Worm (Caenorhabditis elegans) whole organism, young adult: ENCODE measurements around the gene gpx-6.

Source experiments
- B0336.3 ChIP-seq: fragments of 200-800 bp; sonication (Bioruptor generic); IDR thresholded peaks from 2 replicates; pipeline ENCODE4 v1.3.6; 2022; ENCODE audit warnings: missing genetic modification characterization, missing compliant biosample characterization
- F55B11.4 ChIP-seq: sonication (generic microtip); optimal IDR thresholded peaks from 2 replicates; lab custom pipeline; 2016; ENCODE audit warnings: missing compliant biosample characterization, missing genetic modification characterization, borderline replicate concordance; ENCODE audit not compliant: insufficient read depth
- F57A8.1 ChIP-seq: fragments of 200-800 bp; sonication (Bioruptor generic); optimal IDR thresholded peaks from 2 replicates; lab custom pipeline; 2018; ENCODE audit warnings: mild to moderate bottlenecking, missing genetic modification characterization, moderate library complexity, missing compliant biosample characterization
- K12H6.12 ChIP-seq: fragments of 200-800 bp; sonication (Bioruptor generic); optimal IDR thresholded peaks from 2 replicates; lab custom pipeline; 2018; ENCODE audit warnings: mild to moderate bottlenecking, missing genetic modification characterization, missing compliant biosample characterization
- Y53G8AR.9 ChIP-seq: fragments of 200-800 bp; sonication (Bioruptor generic); conservative IDR thresholded peaks from 2 replicates; pipeline ENCODE4 v1.3.6; 2022; ENCODE audit warnings: missing genetic modification reagents, missing genetic modification characterization, missing compliant biosample characterization
- atf-7 ChIP-seq: sonication (generic microtip); optimal IDR thresholded peaks from 2 replicates; lab custom pipeline; 2017; ENCODE audit warnings: mild to moderate bottlenecking, missing genetic modification characterization, missing compliant biosample characterization
- athp-1 ChIP-seq: sonication (generic microtip); optimal IDR thresholded peaks from 2 replicates; lab custom pipeline; 2017; ENCODE audit warnings: mild to moderate bottlenecking, missing genetic modification characterization, missing compliant biosample characterization
- attf-3 ChIP-seq: fragments of 200-800 bp; sonication (Bioruptor generic); conservative IDR thresholded peaks from 2 replicates; pipeline ENCODE4 v1.3.6; 2022; ENCODE audit warnings: missing genetic modification reagents, missing genetic modification characterization, missing compliant biosample characterization
- attf-5 ChIP-seq: fragments of 200-800 bp; sonication (Bioruptor generic); optimal IDR thresholded peaks from 2 replicates; lab custom pipeline; 2018; ENCODE audit warnings: mild to moderate bottlenecking, missing genetic modification characterization, missing compliant biosample characterization
- attf-6 ChIP-seq: fragments of 200-800 bp; sonication (Bioruptor generic); IDR thresholded peaks from 2 replicates; pipeline ENCODE4 v1.3.6; 2022; ENCODE audit warnings: missing genetic modification reagents, missing genetic modification characterization, missing compliant biosample characterization
- bed-2 ChIP-seq: fragments of 200-800 bp; sonication (Bioruptor generic); IDR thresholded peaks from 2 replicates; pipeline ENCODE4 v1.3.6; 2022; ENCODE audit warnings: missing genetic modification reagents, missing genetic modification characterization, missing compliant biosample characterization
- ccch-3 ChIP-seq: fragments of 200-800 bp; sonication (Bioruptor generic); optimal IDR thresholded peaks from 2 replicates; lab custom pipeline; 2018; ENCODE audit warnings: mild to moderate bottlenecking, missing genetic modification characterization, missing compliant biosample characterization
- cebp-2 ChIP-seq: fragments of 200-800 bp; sonication (Bioruptor generic); IDR thresholded peaks from 2 replicates; pipeline ENCODE4 v1.3.6; 2022; ENCODE audit warnings: missing genetic modification characterization, missing compliant biosample characterization
- ceh-100 ChIP-seq: fragments of 200-800 bp; sonication (Bioruptor generic); IDR thresholded peaks from 2 replicates; pipeline ENCODE4 v1.3.6; 2022; ENCODE audit warnings: missing genetic modification reagents, missing genetic modification characterization, missing compliant biosample characterization
- ceh-79 ChIP-seq: sonication (generic microtip); optimal IDR thresholded peaks from 2 replicates; lab custom pipeline; 2017; ENCODE audit warnings: mild to moderate bottlenecking, missing genetic modification characterization, missing compliant biosample characterization
- ceh-91 ChIP-seq: fragments of 200-800 bp; sonication (Bioruptor generic); IDR thresholded peaks from 2 replicates; pipeline ENCODE4 v1.3.6; 2022; ENCODE audit warnings: missing genetic modification reagents, missing genetic modification characterization, missing compliant biosample characterization
- dox-1 ChIP-seq: fragments of 200-800 bp; sonication (Bioruptor generic); IDR thresholded peaks from 2 replicates; pipeline ENCODE4 v1.3.6; 2022; ENCODE audit warnings: missing genetic modification reagents, missing genetic modification characterization, missing compliant biosample characterization
- dpl-1 ChIP-seq: fragments of 150-350 bp; optimal IDR thresholded peaks from 2 replicates; lab custom pipeline; 2014; ENCODE audit warnings: missing biosample characterization, missing genetic modification reagents, missing genetic modification characterization
- efl-1 ChIP-seq: fragments of 150-350 bp; optimal IDR thresholded peaks from 2 replicates; lab custom pipeline; 2014; ENCODE audit warnings: missing biosample characterization, missing genetic modification reagents, missing genetic modification characterization
- gei-17 ChIP-seq: fragments of 200-800 bp; sonication (Bioruptor generic); optimal IDR thresholded peaks from 2 replicates; lab custom pipeline; 2018; ENCODE audit warnings: mild to moderate bottlenecking, missing genetic modification characterization, missing compliant biosample characterization
- him-1 ChIP-seq: sonication (generic microtip); optimal IDR thresholded peaks from 2 replicates; lab custom pipeline; 2016; ENCODE audit warnings: missing genotype, missing genetic modification reagents, missing genetic modification characterization, missing compliant biosample characterization
- hlh-26 ChIP-seq: fragments of 200-800 bp; sonication (Bioruptor generic); conservative IDR thresholded peaks from 2 replicates; pipeline ENCODE4 v1.3.6; 2022; ENCODE audit warnings: missing genetic modification reagents, missing genetic modification characterization, missing compliant biosample characterization
- hmg-1.2 ChIP-seq: fragments of 200-800 bp; sonication (Bioruptor generic); IDR thresholded peaks from 2 replicates; pipeline ENCODE4 v1.3.6; 2022; ENCODE audit warnings: missing genetic modification reagents, missing genetic modification characterization, missing compliant biosample characterization
- lag-1 ChIP-seq: fragments of 200-800 bp; sonication (Bioruptor generic); IDR thresholded peaks from 2 replicates; pipeline ENCODE4 v1.3.6; 2022; ENCODE audit warnings: missing genetic modification reagents, missing genetic modification characterization, missing compliant biosample characterization
- let-607 ChIP-seq, 2 experiments: fragments of 200-800 bp in 1 of 2; sonication (Bioruptor generic) in 1 of 2; sonication (generic microtip) in 1 of 2; optimal IDR thresholded peaks; 2 replicates each; lab custom pipeline; 2016 to 2018; ENCODE audit warnings: mild to moderate bottlenecking in 2 of 2, missing compliant biosample characterization in 2 of 2, missing genetic modification characterization in 2 of 2, moderate library complexity in 2 of 2, missing genotype in 1 of 2
- lin-35 ChIP-seq, 3 experiments: fragments of 150-350 bp in 2 of 3; sonication (generic microtip) in 1 of 3; optimal IDR thresholded peaks; 2 replicates each; lab custom pipeline; 2014 to 2018; ENCODE audit warnings: missing biosample characterization in 3 of 3, missing genetic modification characterization in 3 of 3, missing genetic modification reagents in 3 of 3
- lin-40 ChIP-seq: sonication (generic microtip); optimal IDR thresholded peaks from 2 replicates; lab custom pipeline; 2016; ENCODE audit warnings: missing genetic modification characterization, mild to moderate bottlenecking, missing compliant biosample characterization, missing genotype, missing genetic modification reagents
- lin-54 ChIP-seq: fragments of 200-800 bp; sonication (Bioruptor generic); optimal IDR thresholded peaks from 2 replicates; lab custom pipeline; 2018; ENCODE audit warnings: mild to moderate bottlenecking, missing genetic modification characterization, missing compliant biosample characterization
- lsy-27 ChIP-seq: sonication (generic microtip); optimal IDR thresholded peaks from 2 replicates; lab custom pipeline; 2017; ENCODE audit warnings: missing genetic modification characterization, mild to moderate bottlenecking, missing compliant biosample characterization, antibody characterized with exemption, missing genotype, borderline replicate concordance; ENCODE audit not compliant: insufficient read depth
- madf-10 ChIP-seq: sonication (generic microtip); optimal IDR thresholded peaks from 2 replicates; lab custom pipeline; 2016; ENCODE audit warnings: mild to moderate bottlenecking, missing genetic modification characterization, missing compliant biosample characterization
- mcd-1 ChIP-seq: fragments of 200-800 bp; sonication (Bioruptor generic); IDR thresholded peaks from 2 replicates; pipeline ENCODE4 v1.3.6; 2022; ENCODE audit warnings: missing genetic modification reagents, missing genetic modification characterization, missing compliant biosample characterization
- mel-28 ChIP-seq: sonication (generic microtip); optimal IDR thresholded peaks from 2 replicates; lab custom pipeline; 2016; ENCODE audit warnings: borderline replicate concordance, mild to moderate bottlenecking, missing genetic modification characterization, missing compliant biosample characterization
- nhr-80 ChIP-seq: sonication (generic microtip); optimal IDR thresholded peaks from 2 replicates; lab custom pipeline; 2016; ENCODE audit warnings: missing genetic modification characterization, missing compliant biosample characterization
- nhr-90 ChIP-seq: sonication (generic microtip); optimal IDR thresholded peaks from 2 replicates; lab custom pipeline; 2016; ENCODE audit warnings: missing genotype, mild to moderate bottlenecking, missing genetic modification characterization, missing compliant biosample characterization
- snpc-4 ChIP-seq, 5 experiments: fragments of 150-350 bp in 1 of 5; sonication (generic microtip) in 4 of 5; optimal IDR thresholded peaks; 2 replicates each; lab custom pipeline; 2014 to 2018; ENCODE audit warnings: missing genetic modification characterization in 5 of 5, missing biosample characterization in 3 of 5, antibody characterized with exemption in 2 of 5, mild to moderate bottlenecking in 2 of 5, missing compliant biosample characterization in 2 of 5, missing genotype in 2 of 5, moderate library complexity in 2 of 5, missing genetic modification reagents in 1 of 5
- tbp1 ChIP-seq: fragments of 200-800 bp; sonication (Bioruptor generic); optimal IDR thresholded peaks from 2 replicates; lab custom pipeline; 2018; ENCODE audit warnings: mild to moderate bottlenecking, missing genetic modification characterization, missing compliant biosample characterization
- tbx-9 ChIP-seq: sonication (generic microtip); optimal IDR thresholded peaks from 2 replicates; lab custom pipeline; 2016; ENCODE audit warnings: borderline replicate concordance, missing genetic modification characterization, inconsistent platforms, missing compliant biosample characterization
- zfh-2 ChIP-seq: fragments of 200-800 bp; sonication (Bioruptor generic); conservative IDR thresholded peaks from 2 replicates; pipeline ENCODE4 v1.3.6; 2022; ENCODE audit warnings: missing genetic modification reagents, missing genetic modification characterization, missing compliant biosample characterization
- ztf-18 ChIP-seq: sonication (generic microtip); optimal IDR thresholded peaks from 2 replicates; lab custom pipeline; 2016; ENCODE audit warnings: missing genotype, mild to moderate bottlenecking, missing genetic modification characterization, missing compliant biosample characterization

gpx-6 gene

DNA sequence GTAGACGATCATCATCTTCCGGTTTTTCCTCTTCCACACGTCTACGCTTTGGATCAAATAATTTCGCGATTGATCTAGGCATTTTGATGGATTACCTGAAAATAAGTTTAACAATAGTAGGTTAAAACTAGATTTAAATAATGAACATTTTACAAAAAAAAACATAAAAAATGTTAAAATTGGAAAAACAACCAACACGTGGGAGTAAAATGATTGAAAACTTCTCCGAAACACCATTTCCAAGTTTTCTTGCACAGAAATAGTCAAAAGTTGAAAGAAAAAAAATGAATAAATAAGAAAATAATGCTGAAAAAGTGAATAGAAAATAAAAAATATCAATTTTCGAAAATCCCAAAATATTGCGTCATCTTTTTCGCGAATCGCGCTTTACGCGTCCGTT is 10.3 kb upstream of the gpx-6 start, which contains the start of gene C07G1.7 (continued):
- TF ChIP-seq lsy-27 (tag; lab: Kevin White, UChicago) (no peak), lin-35 (GFP tag; optimal IDR thresholded peaks at IDR 0.05; lab: Kevin White, UChicago) (no peak), K12H6.12 (tag; lab: Kevin White, UChicago) (no peak)

DNA sequence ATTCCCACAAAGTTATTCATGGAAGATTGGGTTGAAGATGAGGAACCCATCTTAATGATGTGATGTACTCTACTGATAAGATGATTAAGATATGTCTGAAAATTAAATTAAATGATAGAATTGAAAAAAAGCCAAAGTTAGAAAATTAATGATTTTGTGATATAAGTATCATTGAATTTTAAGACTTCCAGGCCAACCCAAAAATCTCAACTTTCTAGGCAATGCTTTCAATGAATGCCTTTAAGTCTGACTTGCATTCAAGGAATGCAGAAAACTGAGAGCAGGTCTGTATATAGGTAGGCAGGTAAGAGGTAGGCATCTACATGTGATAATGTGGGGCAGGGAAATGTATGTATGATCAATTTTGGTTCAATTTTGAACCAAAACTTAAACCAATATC is 2.0 kb upstream of the gpx-6 start, which contains the start of gene ocr-2:
Gene ocr-2, minus strand, starts transcription at position 101 of the 400 bp plus-strand sequence.
- no peak for TF ChIP-seq hlh-26 (GFP tag; lab: Robert Waterston, UW)
- no peak for TF ChIP-seq efl-1
- TF ChIP-seq, all 124 proteins: peak for 0

DNA sequence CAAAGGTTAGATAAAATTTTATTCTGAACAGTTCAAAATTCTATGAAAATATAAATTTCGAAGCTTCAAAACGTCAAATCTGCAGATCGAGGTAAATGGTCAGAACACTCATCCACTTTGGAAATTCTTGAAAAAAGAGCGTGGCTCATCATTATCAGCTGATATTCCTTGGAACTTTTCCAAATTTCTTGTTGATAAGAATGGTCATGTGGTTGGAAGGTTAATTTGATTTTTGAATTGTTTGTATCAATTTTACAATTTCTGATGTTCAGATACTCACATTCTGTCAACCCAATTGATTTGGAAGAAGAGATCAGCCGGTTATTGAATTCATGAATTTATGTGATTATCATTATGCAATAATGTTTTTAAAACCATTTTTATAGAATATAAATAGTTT is 1.1 kb downstream of the gpx-6 start:
- peak; percentile 14 for TF ChIP-seq nhr-80 (tag; lab: Kevin White, UChicago)
- TF ChIP-seq ccch-3: no peak
- no peak for TF ChIP-seq F57A8.1 (GFP tag; lab: Kevin White, UChicago)
- TF ChIP-seq ceh-91: no peak
- TF ChIP-seq, all 124 proteins: peak for 1

DNA sequence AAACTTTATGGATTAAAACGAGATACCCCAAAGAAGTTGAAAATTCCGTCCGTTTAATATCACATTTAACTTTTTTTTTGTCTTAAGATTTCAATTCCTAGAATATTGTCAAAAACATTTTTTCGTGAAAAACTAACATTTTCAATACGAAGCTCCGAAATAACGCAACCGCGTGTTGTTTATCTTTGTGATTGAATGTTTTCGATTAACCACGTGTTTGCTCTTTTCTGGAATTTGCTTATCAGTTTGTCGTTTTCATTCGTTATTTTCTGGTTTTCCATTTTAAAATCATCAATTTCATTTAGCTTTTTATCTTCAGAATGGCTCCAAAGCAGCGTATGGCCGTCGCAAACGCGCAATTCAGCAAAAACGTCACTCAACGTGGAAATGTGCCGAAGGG is 3.4 kb downstream of the gpx-6 start, which contains the start of gene serp-1.2:
Gene serp-1.2, plus strand, starts transcription at position 318 of the 400 bp plus-strand sequence.
- no peak for TF ChIP-seq gei-17 (GFP tag; lab: Kevin White, UChicago)
- TF ChIP-seq nhr-80 (tag; lab: Kevin White, UChicago): peak; percentile 66
- TF ChIP-seq lag-1 (GFP tag; lab: Robert Waterston, UW): no peak
- TF ChIP-seq let-607 (tag; optimal IDR thresholded peaks at IDR 0.05; lab: Kevin White, UChicago): peak in 1 of 2 experiments; percentile 51
- TF ChIP-seq bed-2 (GFP tag; lab: Robert Waterston, UW): no peak
- TF ChIP-seq snpc-4 (GFP tag; optimal IDR thresholded peaks at IDR 0.05; lab: Kevin White, UChicago): no peak
- TF ChIP-seq snpc-4 (tag; optimal IDR thresholded peaks at IDR 0.05; lab: Kevin White, UChicago): peak in 1 of 4 experiments; percentile 9
- TF ChIP-seq attf-3: peak; percentile 85

DNA sequence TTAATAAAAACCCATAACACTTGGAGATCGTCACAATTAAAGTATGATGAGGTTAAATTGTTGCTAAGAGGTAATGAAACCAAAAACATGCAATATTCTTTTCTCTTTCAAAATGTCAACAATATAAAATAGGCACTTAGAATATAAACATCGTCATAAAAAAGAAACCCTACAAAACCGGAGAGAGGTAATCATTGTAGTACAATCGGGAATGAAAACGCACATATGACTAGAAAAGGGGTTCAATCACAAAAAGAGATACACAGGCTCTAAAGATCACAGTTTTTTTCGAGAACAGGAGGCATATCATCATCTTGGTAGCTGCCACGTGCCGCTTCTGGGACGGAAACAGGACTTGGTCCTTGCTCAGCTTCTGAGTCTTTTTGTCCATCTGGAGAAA is 4.5 kb downstream of the gpx-6 start:
- no peak; the same call in 1 of the 2 replicates for TF ChIP-seq Y53G8AR.9
- no peak for TF ChIP-seq ceh-100
- TF ChIP-seq him-1 (tag; lab: Kevin White, UChicago): no peak
- TF ChIP-seq F55B11.4: no peak
- peak; percentile 10 for TF ChIP-seq attf-5 (GFP tag; lab: Kevin White, UChicago)
- TF ChIP-seq B0336.3 (GFP tag; lab: Robert Waterston, UW): peak; percentile 59; the same call in 1 of the 2 replicates
- TF ChIP-seq cebp-2 (GFP tag; lab: Robert Waterston, UW): no peak
- TF ChIP-seq athp-1 (tag; lab: Kevin White, UChicago): no peak
- no peak for TF ChIP-seq ceh-79 (tag; lab: Kevin White, UChicago)
- TF ChIP-seq mel-28 (tag; lab: Kevin White, UChicago): peak; percentile 44
- TF ChIP-seq tbx-9 (tag; lab: Kevin White, UChicago): no peak
- no peak for TF ChIP-seq nhr-80 (tag; lab: Kevin White, UChicago)
- 0 out of 2 replicates have a peak, but pooled peaks have one; percentile 3 for TF ChIP-seq hmg-1.2 (GFP tag; lab: Robert Waterston, UW)
- TF ChIP-seq atf-7 (tag; lab: Kevin White, UChicago): peak; percentile 2

DNA sequence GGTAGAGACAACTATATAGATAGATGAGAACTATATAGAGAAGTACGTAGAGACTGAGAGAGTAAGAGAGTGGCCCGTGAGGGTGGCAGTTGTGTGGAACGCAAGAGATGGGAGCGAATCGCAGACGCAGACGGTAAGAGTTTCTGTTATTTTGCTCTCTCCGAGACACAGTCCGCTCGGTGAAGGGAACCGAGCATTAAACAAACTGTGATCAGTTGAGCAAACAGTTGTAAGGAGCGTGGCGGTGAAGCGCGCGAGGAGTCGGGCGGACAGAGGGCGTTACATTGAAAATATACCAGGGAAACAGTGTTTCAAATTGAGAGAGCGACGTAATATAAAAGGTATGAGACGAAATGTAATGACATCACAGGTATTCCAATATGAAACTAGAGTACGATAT is 7.5 kb downstream of the gpx-6 start:
- TF ChIP-seq lin-54: peak; percentile 17
- peak; percentile 40 for TF ChIP-seq lin-40
- TF ChIP-seq nhr-90: peak; percentile 39
- peak; percentile 82 for TF ChIP-seq zfh-2
- no peak for TF ChIP-seq attf-6 (GFP tag; lab: Robert Waterston, UW)
- peak; percentile 45 for TF ChIP-seq mcd-1 (GFP tag; lab: Robert Waterston, UW)
- peak; percentile 63 for TF ChIP-seq hmg-1.2 (GFP tag; lab: Robert Waterston, UW)
- TF ChIP-seq lsy-27 (tag; lab: Kevin White, UChicago): no peak
- peak; percentile 60 for TF ChIP-seq dox-1 (GFP tag; lab: Robert Waterston, UW)
- peak; percentile 1 for TF ChIP-seq ztf-18
- TF ChIP-seq madf-10 (tag; lab: Kevin White, UChicago): peak; percentile 15
- peak; percentile 9 for TF ChIP-seq tbp1 (GFP tag; lab: Kevin White, UChicago)
- TF ChIP-seq dpl-1: no peak
- no peak for TF ChIP-seq F57A8.1 (GFP tag; lab: Kevin White, UChicago)
